Fruit fly (Drosophila melanogaster): ENCODE results near the gene modSP.

Gene modSP

dm6 chr3R:16614241-16614640, 41.2 kb downstream of the modSP start, which contains the start of gene CG10340 (continued):
- TF ChIP-seq bsh (GFP tag; optimal IDR thresholded peaks at IDR 0.05) = no peak

- TF ChIP-seq crc (GFP tag; optimal IDR thresholded peaks at IDR 0.05) = no peak
- TF ChIP-seq run (tag; optimal IDR thresholded peaks at IDR 0.05) = no peak
- TF ChIP-seq Sin3A (optimal IDR thresholded peaks at IDR 0.05) = no peak
- no peak for TF ChIP-seq pros (GFP tag; optimal IDR thresholded peaks at IDR 0.05)
- TF ChIP-seq bsh (GFP tag; optimal IDR thresholded peaks at IDR 0.05) = no peak
- no peak for TF ChIP-seq tll (GFP tag; optimal IDR thresholded peaks at IDR 0.05)
- TF ChIP-seq hb (GFP tag; IDR thresholded peaks at IDR 0.05; ENCODE audit: partially characterized antibody) = no peak
- no peak for TF ChIP-seq Doc3 (GFP tag; IDR thresholded peaks at IDR 0.05; ENCODE audit: partially characterized antibody)
- no peak for TF ChIP-seq gcm2 (GFP tag; optimal IDR thresholded peaks at IDR 0.05)
- TF ChIP-seq CG30403 (GFP tag; optimal IDR thresholded peaks at IDR 0.05) = no peak
- no peak for TF ChIP-seq CG8924 (tag; optimal IDR thresholded peaks at IDR 0.05)
- no peak for TF ChIP-seq NC2α (GFP tag; optimal IDR thresholded peaks at IDR 0.05)
- no peak for TF ChIP-seq dpn (GFP tag; optimal IDR thresholded peaks at IDR 0.05)
- TF ChIP-seq CG10565 (GFP tag; optimal IDR thresholded peaks at IDR 0.05) = no peak
- TF ChIP-seq Bdp1 (GFP tag; optimal IDR thresholded peaks at IDR 0.05) = no peak
Observed at dm6 chr3R:16613300-16613699, 42.2 kb downstream of the modSP start, which contains the start of gene CG12783. TSS of gene CG12783 (minus strand) at chr3R:16613400.

- TF ChIP-seq prd (optimal IDR thresholded peaks at IDR 0.05) (no peak), prd (GFP tag; IDR thresholded peaks at IDR 0.05) (no peak), CG2712 (tag; optimal IDR thresholded peaks at IDR 0.05) (peak; percentile 33), ind (GFP tag; optimal IDR thresholded peaks at IDR 0.05) (no peak)
Observed at dm6 chr3R:16611240-16611639, 44.2 kb downstream of the modSP start.

- TF ChIP-seq unc-4 (GFP tag; IDR thresholded peaks at IDR 0.05; ENCODE audit: partially characterized antibody) (no peak), CG18764 (GFP tag; optimal IDR thresholded peaks at IDR 0.05) (no peak), Rx (GFP tag; IDR thresholded peaks at IDR 0.05) (no peak), Xbp1 (GFP tag; optimal IDR thresholded peaks at IDR 0.05) (no peak), jigr1 (GFP tag; IDR thresholded peaks at IDR 0.05) (no peak), CG7786 (GFP tag; optimal IDR thresholded peaks at IDR 0.05) (no peak)
Observed at dm6 chr3R:16608920-16609319, 46.5 kb downstream of the modSP start, which contains the start of gene NPF. TSS of gene NPF (plus strand) at chr3R:16609220.

- no peak for TF ChIP-seq CG7556 (GFP tag; optimal IDR thresholded peaks at IDR 0.05)
- no peak for TF ChIP-seq MTF-1 (GFP tag; optimal IDR thresholded peaks at IDR 0.05; ENCODE audit: borderline replicate concordance)
- peak in 1 of 2 experiments; percentile 92 for TF ChIP-seq Pdp1 (GFP tag; optimal IDR thresholded peaks at IDR 0.05)
- TF ChIP-seq scrt (GFP tag; optimal IDR thresholded peaks at IDR 0.05) = peak; percentile 75
- no peak for TF ChIP-seq CG13624 (GFP tag; optimal IDR thresholded peaks at IDR 0.05)
- no peak for TF ChIP-seq CG11696 (GFP tag; IDR thresholded peaks at IDR 0.05)
Observed at dm6 chr3R:16605929-16606328, 49.5 kb downstream of the modSP start.

dm6 chr3R:16604715-16605114, 50.7 kb downstream of the modSP start, which contains the start of gene CG10345:
TSS of gene CG10345 (minus strand) at chr3R:16604861.
- TF ChIP-seq Deaf1 (tag; optimal IDR thresholded peaks at IDR 0.05) = peak; percentile 85
- peak; percentile 38 for TF ChIP-seq CG12769 (tag; optimal IDR thresholded peaks at IDR 0.05)
- TF ChIP-seq CG9817 (tag; optimal IDR thresholded peaks at IDR 0.05) = no peak
- TF ChIP-seq CG13894 (tag; optimal IDR thresholded peaks at IDR 0.05) = peak; percentile 56
- TF ChIP-seq tgo (GFP tag; IDR thresholded peaks at IDR 0.05) = no peak
- TF ChIP-seq Med (GFP tag) = peak; percentile 47
- 0 out of 4 replicates have a peak, but pooled peaks have one; percentile 39 for TF ChIP-seq chinmo (GFP tag; IDR thresholded peaks at IDR 0.05; ENCODE audit: partially characterized antibody)
